Worm (Caenorhabditis elegans): ENCODE measurements around the gene srw-34.

The srw-34 gene

DNA sequence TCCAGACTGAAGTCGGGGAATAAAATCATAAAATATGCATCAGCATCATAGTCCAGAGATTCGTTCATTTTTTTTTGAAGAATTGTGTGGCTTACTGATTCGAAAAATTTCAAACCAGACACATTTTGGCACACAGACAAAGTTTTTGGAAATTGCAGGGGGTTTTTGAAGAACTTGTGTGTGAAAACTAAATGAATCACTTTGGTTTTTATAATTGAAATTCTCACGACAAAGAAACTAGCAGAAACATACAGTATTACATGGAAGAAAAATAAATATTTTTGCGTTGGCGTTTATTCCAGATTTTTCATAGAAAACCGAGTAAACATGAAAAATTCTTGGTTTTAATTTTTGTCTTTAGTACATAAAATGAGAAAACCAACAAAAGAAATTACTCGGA is at the start of gene srw-34:
TSS of gene srw-34 (minus strand) at position 101 of the 400 bp plus-strand sequence.
- TF ChIP-seq lin-11 (tag; optimal IDR thresholded peaks at IDR 0.05) (no peak), mbf-1 (tag; optimal IDR thresholded peaks at IDR 0.05) (no peak), nhr-237 (tag; optimal IDR thresholded peaks at IDR 0.05) (no peak), nhr-25 (tag; optimal IDR thresholded peaks at IDR 0.05) (no peak), sem-4 (tag; optimal IDR thresholded peaks at IDR 0.05) (no peak), ztf-11 (tag; optimal IDR thresholded peaks at IDR 0.05) (no peak), unc-39 (tag; optimal IDR thresholded peaks at IDR 0.05) (no peak), alr-1 (tag; optimal IDR thresholded peaks at IDR 0.05) (no peak), R02D3.7 (tag; optimal IDR thresholded peaks at IDR 0.05) (no peak)

ce11 chrV:16570697-16571096 is 48.6 kb upstream of the srw-34 start, which contains the start of gene nhr-233:
Gene nhr-233, minus strand, starts transcription at chrV:16570797.
- TF ChIP-seq crh-2 (tag; optimal IDR thresholded peaks at IDR 0.05) (no peak), nhr-12 (tag; optimal IDR thresholded peaks at IDR 0.05) (no peak), skn-1 (tag; optimal IDR thresholded peaks at IDR 0.05) (no peak), unc-55 (GFP tag; optimal IDR thresholded peaks at IDR 0.05) (no peak), nhr-6 (tag; optimal IDR thresholded peaks at IDR 0.05) (no peak), ama-1 (optimal IDR thresholded peaks at IDR 0.05) (no peak), nhr-23 (tag; optimal IDR thresholded peaks at IDR 0.05) (no peak), elt-1 (tag; optimal IDR thresholded peaks at IDR 0.05) (no peak), unc-62 (GFP tag; optimal IDR thresholded peaks at IDR 0.05) (no peak), aly-2 (tag; optimal IDR thresholded peaks at IDR 0.05) (no peak), ztf-4 (tag; optimal IDR thresholded peaks at IDR 0.05) (no peak), nhr-237 (tag; optimal IDR thresholded peaks at IDR 0.05) (no peak), alr-1 (tag; optimal IDR thresholded peaks at IDR 0.05) (no peak), nhr-11 (tag; optimal IDR thresholded peaks at IDR 0.05) (no peak), R02D3.7 (tag; optimal IDR thresholded peaks at IDR 0.05) (no peak), ceh-82 (tag; optimal IDR thresholded peaks at IDR 0.05) (no peak), zag-1 (tag; optimal IDR thresholded peaks at IDR 0.05) (no peak)

DNA sequence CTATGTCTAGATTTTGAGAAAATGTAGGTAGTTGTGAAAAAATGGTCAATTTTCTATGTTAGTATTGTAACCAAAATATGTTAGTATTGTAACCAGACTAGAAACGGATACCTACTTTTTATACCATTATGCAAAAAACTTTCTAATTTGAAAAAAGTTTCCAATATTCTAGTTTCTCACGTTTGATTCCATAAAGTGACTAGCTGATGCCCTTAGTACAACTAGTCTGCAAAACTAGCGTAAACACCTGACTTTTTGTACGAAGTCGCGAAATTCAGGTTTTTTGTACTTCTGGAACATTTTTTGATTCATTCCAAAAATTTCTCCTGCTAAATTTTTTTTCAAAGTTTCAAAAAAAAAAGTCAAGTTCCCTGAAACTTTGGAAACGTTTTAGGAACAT is 45.9 kb upstream of the srw-34 start:
- TF ChIP-seq alr-1 (tag; optimal IDR thresholded peaks at IDR 0.05) (no peak), dmd-4 (tag; optimal IDR thresholded peaks at IDR 0.05) (no peak), sem-4 (tag; optimal IDR thresholded peaks at IDR 0.05) (no peak), nhr-129 (tag; optimal IDR thresholded peaks at IDR 0.05) (no peak), sma-9 (GFP tag; optimal IDR thresholded peaks at IDR 0.05) (no peak), sma-9 (tag; optimal IDR thresholded peaks at IDR 0.05) (no peak), nhr-6 (tag; optimal IDR thresholded peaks at IDR 0.05) (no peak), fos-1 (tag; optimal IDR thresholded peaks at IDR 0.05) (no peak), snpc-4 (tag; optimal IDR thresholded peaks at IDR 0.05) (no peak), lsy-2 (tag; optimal IDR thresholded peaks at IDR 0.05) (no peak), crh-2 (tag; optimal IDR thresholded peaks at IDR 0.05) (no peak), R02D3.7 (tag; optimal IDR thresholded peaks at IDR 0.05) (no peak), F13H6.1 (tag; optimal IDR thresholded peaks at IDR 0.05) (no peak), nhr-21 (tag; optimal IDR thresholded peaks at IDR 0.05) (no peak), nhr-11 (tag; optimal IDR thresholded peaks at IDR 0.05) (no peak), ZK546.5 (tag; optimal IDR thresholded peaks at IDR 0.05) (no peak), nhr-77 (tag; optimal IDR thresholded peaks at IDR 0.05) (no peak), aly-2 (tag; optimal IDR thresholded peaks at IDR 0.05) (no peak), elt-1 (tag; optimal IDR thresholded peaks at IDR 0.05) (no peak)

ce11 chrV:16565639-16566038 is 43.5 kb upstream of the srw-34 start, which contains the start of gene sru-45:
Gene sru-45, plus strand, starts transcription at chrV:16565939.
- TF ChIP-seq unc-62 (GFP tag; optimal IDR thresholded peaks at IDR 0.05) (no peak), blmp-1 (tag; optimal IDR thresholded peaks at IDR 0.05; ENCODE audit: insufficient read depth) (no peak), nhr-10 (tag; optimal IDR thresholded peaks at IDR 0.05) (no peak), aly-2 (tag; optimal IDR thresholded peaks at IDR 0.05) (no peak), ceh-16 (tag; optimal IDR thresholded peaks at IDR 0.05) (no peak), lin-11 (tag; optimal IDR thresholded peaks at IDR 0.05) (no peak), lsy-2 (tag; optimal IDR thresholded peaks at IDR 0.05) (no peak), mbf-1 (tag; optimal IDR thresholded peaks at IDR 0.05) (no peak), F13H6.1 (tag; optimal IDR thresholded peaks at IDR 0.05) (no peak), ama-1 (optimal IDR thresholded peaks at IDR 0.05) (no peak), mab-5 (tag; optimal IDR thresholded peaks at IDR 0.05) (no peak), dmd-4 (tag; optimal IDR thresholded peaks at IDR 0.05) (no peak), C34F6.9 (tag; optimal IDR thresholded peaks at IDR 0.05) (no peak), ztf-1 (GFP tag; conservative IDR thresholded peaks at IDR 0.05) (no peak), ztf-11 (tag; optimal IDR thresholded peaks at IDR 0.05) (no peak)
